Fruit fly (Drosophila melanogaster) whole organism, embryonic: Measurements from ENCODE around the gene Sirt4.

ENCODE experiments used
- ATbp ChIP-seq: fragments of 200-800 bp; sonication (Bioruptor generic); optimal IDR thresholded peaks from 2 replicates; lab custom pipeline; 2017; ENCODE audit warnings: missing biosample characterization, mild to moderate bottlenecking, missing genetic modification characterization, missing genetic modification reagents
- Ada2b ChIP-seq: fragments of 200-800 bp; sonication (Bioruptor generic); IDR thresholded peaks from 2 replicates; pipeline ENCODE4 v1.3.6; 2022; ENCODE audit warnings: missing biosample characterization, missing genetic modification characterization
- Aef1 ChIP-seq: fragments of 200-800 bp; sonication (Bioruptor generic); IDR thresholded peaks from 3 replicates; pipeline ENCODE4 v1.3.6; 2022; ENCODE audit warnings: missing biosample characterization, missing genetic modification characterization
- B-H2 ChIP-seq: fragments of 200-800 bp; sonication (Bioruptor generic); optimal IDR thresholded peaks from 2 replicates; lab custom pipeline; 2018; ENCODE audit warnings: missing biosample characterization, mild to moderate bottlenecking, missing genetic modification characterization
- CG10959 ChIP-seq: fragments of 200-800 bp; sonication (Bioruptor generic); IDR thresholded peaks from 2 replicates; pipeline ENCODE4 v1.3.6; 2022; ENCODE audit warnings: missing biosample characterization, missing genetic modification characterization
- CG15073 ChIP-seq: fragments of 200-800 bp; sonication (Bioruptor generic); optimal IDR thresholded peaks from 2 replicates; lab custom pipeline; 2016; ENCODE audit warnings: missing biosample characterization, missing genetic modification characterization
- CG16815 ChIP-seq: fragments of 200-800 bp; sonication (Bioruptor generic); optimal IDR thresholded peaks from 3 replicates; lab custom pipeline; 2017; ENCODE audit warnings: missing biosample characterization, mild to moderate bottlenecking, missing genetic modification characterization
- CG17359 ChIP-seq: fragments of 200-800 bp; sonication (Bioruptor generic); optimal IDR thresholded peaks from 3 replicates; lab custom pipeline; 2018; ENCODE audit warnings: missing biosample characterization, mild to moderate bottlenecking, missing genetic modification characterization, moderate library complexity
- CG17361 ChIP-seq: fragments of 200-800 bp; sonication (Bioruptor generic); IDR thresholded peaks from 3 replicates; pipeline ENCODE4 v1.3.6; 2022; ENCODE audit warnings: missing biosample characterization, missing genetic modification characterization
- CG18764 ChIP-seq: fragments of 200-800 bp; sonication (Bioruptor generic); optimal IDR thresholded peaks from 3 replicates; lab custom pipeline; 2016; ENCODE audit warnings: missing biosample characterization, missing genetic modification characterization
- CG2875 ChIP-seq: fragments of 200-800 bp; sonication (Bioruptor generic); optimal IDR thresholded peaks from 2 replicates; lab custom pipeline; 2017; ENCODE audit warnings: missing biosample characterization, mild to moderate bottlenecking, missing genetic modification characterization, missing genetic modification reagents
- CG30431 ChIP-seq: fragments of 200-800 bp; sonication (Bioruptor generic); optimal IDR thresholded peaks from 2 replicates; lab custom pipeline; 2017; ENCODE audit warnings: missing biosample characterization, missing genetic modification characterization
- CG4730 ChIP-seq: fragments of 200-800 bp; sonication (Bioruptor generic); IDR thresholded peaks from 2 replicates; pipeline ENCODE4 v1.3.6; 2022; ENCODE audit warnings: missing biosample characterization, missing genetic modification characterization
- CG5180 ChIP-seq: fragments of 200-800 bp; sonication (Bioruptor generic); optimal IDR thresholded peaks from 3 replicates; lab custom pipeline; 2017; ENCODE audit warnings: missing biosample characterization, missing genetic modification characterization, mild to moderate bottlenecking, moderate library complexity, missing genetic modification reagents
- CG6254 ChIP-seq: fragments of 200-800 bp; sonication (Bioruptor generic); optimal IDR thresholded peaks from 3 replicates; lab custom pipeline; 2017; ENCODE audit warnings: mild to moderate bottlenecking, missing biosample characterization, missing genetic modification reagents, missing genetic modification characterization
- CG7556 ChIP-seq: fragments of 200-800 bp; sonication (Bioruptor generic); optimal IDR thresholded peaks from 2 replicates; lab custom pipeline; 2017; ENCODE audit warnings: missing biosample characterization, mild to moderate bottlenecking, missing genetic modification characterization
- CG7745 ChIP-seq: fragments of 200-800 bp; sonication (Bioruptor generic); optimal IDR thresholded peaks from 2 replicates; lab custom pipeline; 2018; ENCODE audit warnings: missing biosample characterization, mild to moderate bottlenecking, missing genetic modification characterization, moderate library complexity
- CG9817 ChIP-seq: fragments of 200-800 bp; sonication (Bioruptor generic); optimal IDR thresholded peaks from 2 replicates; lab custom pipeline; 2018; ENCODE audit warnings: missing biosample characterization, mild to moderate bottlenecking, missing genetic modification characterization, moderate library complexity
- CG9932 ChIP-seq: fragments of 200-800 bp; sonication (Bioruptor generic); IDR thresholded peaks from 2 replicates; pipeline ENCODE4 v1.3.6; 2022; ENCODE audit warnings: missing biosample characterization, missing genetic modification characterization
- CTCF ChIP-seq: fragments of 200-800 bp; sonication (Bioruptor generic); optimal IDR thresholded peaks from 2 replicates; lab custom pipeline; 2017; ENCODE audit warnings: missing biosample characterization, mild to moderate bottlenecking, missing genetic modification characterization, moderate library complexity
- D19A ChIP-seq: fragments of 200-800 bp; optimal IDR thresholded peaks from 3 replicates; lab custom pipeline; 2019; ENCODE audit warnings: missing biosample characterization, mild to moderate bottlenecking, missing genetic modification characterization, moderate library complexity
- Doc2 ChIP-seq: fragments of 200-800 bp; sonication (Bioruptor generic); IDR thresholded peaks from 2 replicates; pipeline ENCODE4 v1.3.6; 2022; ENCODE audit warnings: missing biosample characterization, missing genetic modification characterization
- E2f1 ChIP-seq: fragments of 200-800 bp; sonication (Bioruptor generic); IDR thresholded peaks from 2 replicates; pipeline ENCODE4 v1.3.6; 2022; ENCODE audit warnings: missing biosample characterization, missing genetic modification characterization
- E2f2 ChIP-seq: fragments of 200-800 bp; sonication (Bioruptor generic); IDR thresholded peaks from 2 replicates; pipeline ENCODE4 v1.3.6; 2022; ENCODE audit warnings: missing biosample characterization, missing genetic modification characterization
- Gsc ChIP-seq: fragments of 200-800 bp; sonication (Bioruptor generic); IDR thresholded peaks from 2 replicates; pipeline ENCODE4 v1.3.6; 2022; ENCODE audit warnings: missing biosample characterization, missing genetic modification characterization
- HLH3B ChIP-seq: fragments of 200-800 bp; sonication (Bioruptor generic); IDR thresholded peaks from 2 replicates; pipeline ENCODE4 v1.3.6; 2022; ENCODE audit warnings: missing biosample characterization, missing genetic modification characterization
- HmgZ ChIP-seq: fragments of 200-800 bp; sonication (Bioruptor generic); optimal IDR thresholded peaks from 2 replicates; lab custom pipeline; 2018; ENCODE audit warnings: missing biosample characterization, mild to moderate bottlenecking, missing genetic modification characterization
- Hmx ChIP-seq: fragments of 200-800 bp; sonication (Bioruptor generic); optimal IDR thresholded peaks from 2 replicates; lab custom pipeline; 2016; ENCODE audit warnings: missing biosample characterization, missing genetic modification characterization
- Hsf ChIP-seq: fragments of 200-800 bp; sonication (Bioruptor generic); optimal IDR thresholded peaks from 3 replicates; lab custom pipeline; 2016; ENCODE audit warnings: missing biosample characterization, missing genetic modification characterization
- Med ChIP-seq: fragments of 200-800 bp; sonication (Bioruptor generic); peaks from one replicate; lab custom pipeline; 2016; ENCODE audit warnings: missing biosample characterization, missing genetic modification characterization, mild to moderate bottlenecking, inconsistent platforms, moderate library complexity
- NC2α ChIP-seq: fragments of 200-800 bp; sonication (Bioruptor generic); optimal IDR thresholded peaks from 2 replicates; lab custom pipeline; 2016; ENCODE audit warnings: missing biosample characterization, missing genetic modification characterization
- Rfx ChIP-seq: fragments of 200-800 bp; sonication (Bioruptor generic); IDR thresholded peaks from 2 replicates; pipeline ENCODE4 v1.3.6; 2022; ENCODE audit warnings: missing biosample characterization, missing genetic modification characterization
- Stat92E ChIP-seq, 3 experiments: fragments of >200 bp in 2 of 3; fragments of 200-800 bp in 1 of 3; sonication (Bioruptor generic) in 1 of 3; optimal IDR thresholded peaks; 2 replicates each; lab custom pipeline; 2017 to 2019; ENCODE audit warnings: missing biosample characterization in 3 of 3, missing genetic modification characterization in 3 of 3, mild to moderate bottlenecking in 1 of 3, moderate library complexity in 1 of 3
- abd-A ChIP-seq: fragments of 200-800 bp; sonication (Bioruptor generic); optimal IDR thresholded peaks from 3 replicates; lab custom pipeline; 2019; ENCODE audit warnings: missing biosample characterization, mild to moderate bottlenecking, missing genetic modification characterization, moderate library complexity
- ac ChIP-seq: fragments of 200-800 bp; sonication (Bioruptor generic); optimal IDR thresholded peaks from 3 replicates; lab custom pipeline; 2017; ENCODE audit warnings: missing biosample characterization, mild to moderate bottlenecking, missing genetic modification characterization
- bbx ChIP-seq: fragments of 200-800 bp; sonication (Bioruptor generic); IDR thresholded peaks from 2 replicates; pipeline ENCODE4 v1.3.6; 2022; ENCODE audit warnings: missing biosample characterization, missing genetic modification characterization; ENCODE audit not compliant: partially characterized antibody
- cwo ChIP-seq: fragments of 200-800 bp; sonication (Bioruptor generic); optimal IDR thresholded peaks from 3 replicates; lab custom pipeline; 2017; ENCODE audit warnings: missing biosample characterization, missing genetic modification characterization, mild to moderate bottlenecking, moderate library complexity, missing genetic modification reagents
- fd102C ChIP-seq: fragments of 200-800 bp; sonication (Bioruptor generic); optimal IDR thresholded peaks from 2 replicates; lab custom pipeline; 2018; ENCODE audit warnings: missing biosample characterization, mild to moderate bottlenecking, missing genetic modification characterization, moderate library complexity
- nau ChIP-seq: fragments of 200-800 bp; sonication (Bioruptor generic); optimal IDR thresholded peaks from 3 replicates; lab custom pipeline; 2017; ENCODE audit warnings: missing biosample characterization, mild to moderate bottlenecking, missing genetic modification characterization, missing genetic modification reagents
- nerfin-1 ChIP-seq: fragments of 200-800 bp; sonication (Bioruptor generic); optimal IDR thresholded peaks from 3 replicates; lab custom pipeline; 2019; ENCODE audit warnings: missing biosample characterization, mild to moderate bottlenecking, missing genetic modification characterization, moderate library complexity
- pho ChIP-seq: fragments of 200-800 bp; sonication (Bioruptor generic); optimal IDR thresholded peaks from 2 replicates; lab custom pipeline; 2016; ENCODE audit warnings: missing biosample characterization, missing genetic modification characterization
- sima ChIP-seq: fragments of 200-800 bp; sonication (Bioruptor generic); optimal IDR thresholded peaks from 2 replicates; lab custom pipeline; 2016; ENCODE audit warnings: missing biosample characterization, missing genetic modification characterization
- sqz ChIP-seq: fragments of 200-800 bp; sonication (Bioruptor generic); optimal IDR thresholded peaks from 3 replicates; lab custom pipeline; 2018; ENCODE audit warnings: missing biosample characterization, mild to moderate bottlenecking, missing genetic modification characterization
- sr ChIP-seq: fragments of 200-800 bp; sonication (Bioruptor generic); IDR thresholded peaks from 3 replicates; pipeline ENCODE4 v1.3.6; 2022; ENCODE audit warnings: missing biosample characterization, missing genetic modification characterization
- stwl ChIP-seq: fragments of 200-800 bp; sonication (Bioruptor generic); optimal IDR thresholded peaks from 3 replicates; lab custom pipeline; 2018; ENCODE audit warnings: missing biosample characterization, mild to moderate bottlenecking, missing genetic modification characterization, moderate library complexity
- tx ChIP-seq: fragments of 200-800 bp; sonication (Bioruptor generic); optimal IDR thresholded peaks from 2 replicates; lab custom pipeline; 2016; ENCODE audit warnings: missing biosample characterization, missing genetic modification characterization
- unc-4 ChIP-seq: fragments of 200-800 bp; sonication (Bioruptor generic); IDR thresholded peaks from 2 replicates; pipeline ENCODE4 v1.3.6; 2022; ENCODE audit warnings: missing biosample characterization, missing genetic modification characterization; ENCODE audit not compliant: partially characterized antibody
- vfl ChIP-seq: fragments of 200-800 bp; sonication (Bioruptor generic); optimal IDR thresholded peaks from 2 replicates; lab custom pipeline; 2016; ENCODE audit warnings: missing biosample characterization, missing genetic modification characterization
- wek ChIP-seq: fragments of 200-800 bp; sonication (Bioruptor generic); optimal IDR thresholded peaks from 3 replicates; lab custom pipeline; 2018; ENCODE audit warnings: missing biosample characterization, mild to moderate bottlenecking, missing genetic modification characterization, moderate library complexity
- zen2 ChIP-seq: fragments of 200-800 bp; sonication (Bioruptor generic); IDR thresholded peaks from 3 replicates; pipeline ENCODE4 v1.3.6; 2022; ENCODE audit warnings: missing biosample characterization, missing genetic modification characterization; ENCODE audit not compliant: partially characterized antibody

The Sirt4 gene

dm6 chrX:5648437-5648959, 17.2 kb downstream of the Sirt4 start, which contains the start of gene OtopLa (continued):
- TF ChIP-seq Gsc (GFP tag; lab: Robert Waterston, UW) (peak; percentile 60), CG17359 (tag; lab: Kevin White, UChicago) (peak; percentile 88), CG7556 (peak; percentile 86), Med (GFP tag; lab: Kevin White, UChicago) (peak; percentile 97), nerfin-1 (tag; lab: Kevin White, UChicago) (peak; percentile 74), nau (GFP tag; lab: Kevin White, UChicago) (no peak), CG5180 (GFP tag; lab: Kevin White, UChicago) (peak; percentile 68), Ada2b (GFP tag; lab: Robert Waterston, UW) (peak; percentile 88), ATbp (GFP tag; lab: Kevin White, UChicago) (peak; percentile 86), unc-4 (GFP tag; lab: Robert Waterston, UW) (no peak), CTCF (GFP tag; lab: Kevin White, UChicago) (peak; percentile 52), wek (GFP tag; lab: Kevin White, UChicago) (peak; percentile 58), NC2α (GFP tag; lab: Kevin White, UChicago) (peak; percentile 44), CG2875 (GFP tag; lab: Kevin White, UChicago) (peak; percentile 84), zen2 (no peak), vfl (GFP tag; lab: Kevin White, UChicago) (peak; percentile 43), CG6254 (GFP tag; lab: Kevin White, UChicago) (peak; percentile 78), CG18764 (peak; percentile 68), stwl (tag; lab: Kevin White, UChicago) (peak; percentile 9), B-H2 (GFP tag; lab: Kevin White, UChicago) (no peak), ac (GFP tag; lab: Kevin White, UChicago) (peak; percentile 15), HLH3B (GFP tag; lab: Robert Waterston, UW) (peak; percentile 90), abd-A (no peak), sqz (GFP tag; lab: Kevin White, UChicago) (peak; percentile 58), CG30431 (peak; percentile 71), D19A (tag; lab: Kevin White, UChicago) (peak; percentile 74), cwo (GFP tag; lab: Kevin White, UChicago) (peak; percentile 69), bbx (GFP tag; lab: Robert Waterston, UW) (no peak), Hsf (peak; percentile 82), pho (GFP tag; lab: Kevin White, UChicago) (peak; percentile 54), Rfx (peak; percentile 83), E2f2 (GFP tag; lab: Robert Waterston, UW) (peak; percentile 46; the same call in 1 of the 2 replicates), CG7745 (no peak), sima (GFP tag; lab: Kevin White, UChicago) (peak; percentile 54), fd102C (GFP tag; lab: Kevin White, UChicago) (no peak), CG15073 (GFP tag; lab: Kevin White, UChicago) (peak; percentile 1), Aef1 (GFP tag; lab: Robert Waterston, UW) (peak; percentile 75), CG16815 (peak; percentile 56), CG9817 (tag; lab: Kevin White, UChicago) (peak; percentile 69), tx (GFP tag; lab: Kevin White, UChicago) (peak; percentile 67), CG17361 (GFP tag; lab: Robert Waterston, UW) (peak; percentile 85), E2f1 (GFP tag; lab: Robert Waterston, UW) (peak; percentile 77), CG9932 (GFP tag; lab: Robert Waterston, UW) (peak; percentile 66), sr (GFP tag; lab: Robert Waterston, UW) (peak; percentile 49; the same call in 1 of the 3 replicates), CG4730 (peak; percentile 72), Hmx (GFP tag; lab: Kevin White, UChicago) (peak; percentile 58), CG10959 (GFP tag; lab: Robert Waterston, UW) (peak; percentile 80), Doc2 (GFP tag; lab: Robert Waterston, UW) (no peak), HmgZ (tag; lab: Kevin White, UChicago) (peak; percentile 70), Stat92E (GFP tag; optimal IDR thresholded peaks at IDR 0.05; lab: Kevin White, UChicago) (no peak)
